Fruit fly (Drosophila melanogaster) whole organism, embryonic: ENCODE results near the gene CG6178.
A peak's percentile ranks its signal among the peaks of the same experiment; 100 is the strongest.

Experiments used
- CG10274 ChIP-seq: fragments of 200-800 bp; sonication (Bioruptor generic); optimal IDR thresholded peaks from 3 replicates; lab custom pipeline; 2017; ENCODE audit warnings: missing biosample characterization, mild to moderate bottlenecking, missing genetic modification characterization
- CG11695 ChIP-seq: fragments of 200-800 bp; sonication (Bioruptor generic); IDR thresholded peaks from 3 replicates; pipeline ENCODE4 v1.3.6; 2022; ENCODE audit warnings: missing biosample characterization, missing genetic modification characterization
- CG12659 ChIP-seq: fragments of 200-800 bp; sonication (Bioruptor generic); optimal IDR thresholded peaks from 3 replicates; lab custom pipeline; 2017; ENCODE audit warnings: mild to moderate bottlenecking, missing biosample characterization, missing genetic modification reagents, missing genetic modification characterization
- CG13296 ChIP-seq: fragments of 200-800 bp; sonication (Bioruptor generic); optimal IDR thresholded peaks from 3 replicates; lab custom pipeline; 2018; ENCODE audit warnings: missing biosample characterization, mild to moderate bottlenecking, missing genetic modification characterization
- CG13775 ChIP-seq: fragments of 200-800 bp; sonication (Bioruptor generic); optimal IDR thresholded peaks from 3 replicates; lab custom pipeline; 2017; ENCODE audit warnings: missing biosample characterization, mild to moderate bottlenecking, missing genetic modification characterization
- CG13894 ChIP-seq: fragments of 200-800 bp; sonication (Bioruptor generic); optimal IDR thresholded peaks from 3 replicates; lab custom pipeline; 2018; ENCODE audit warnings: missing biosample characterization, mild to moderate bottlenecking, missing genetic modification characterization, moderate library complexity
- CG14710 ChIP-seq: fragments of 200-800 bp; sonication (Bioruptor generic); optimal IDR thresholded peaks from 3 replicates; lab custom pipeline; 2019; ENCODE audit warnings: missing biosample characterization, mild to moderate bottlenecking, missing genetic modification characterization, moderate library complexity
- CG14860 ChIP-seq: fragments of 200-800 bp; sonication (Bioruptor generic); IDR thresholded peaks from 3 replicates; pipeline ENCODE4 v1.3.6; 2022; ENCODE audit warnings: missing biosample characterization, missing genetic modification characterization; ENCODE audit not compliant: partially characterized antibody
- CG15601 ChIP-seq: fragments of 200-800 bp; sonication (Bioruptor generic); optimal IDR thresholded peaks from 3 replicates; lab custom pipeline; 2019; ENCODE audit warnings: missing biosample characterization, mild to moderate bottlenecking, missing genetic modification characterization, moderate library complexity
- CG2120 ChIP-seq: fragments of 200-800 bp; sonication (Bioruptor generic); optimal IDR thresholded peaks from 3 replicates; lab custom pipeline; 2016; ENCODE audit warnings: missing biosample characterization, missing genetic modification characterization
- CG2202 ChIP-seq: fragments of 200-800 bp; sonication (Bioruptor generic); optimal IDR thresholded peaks from 2 replicates; lab custom pipeline; 2018; ENCODE audit warnings: missing biosample characterization, mild to moderate bottlenecking, missing genetic modification characterization
- CG2712 ChIP-seq: fragments of 200-800 bp; optimal IDR thresholded peaks from 3 replicates; lab custom pipeline; 2019; ENCODE audit warnings: missing biosample characterization, mild to moderate bottlenecking, missing genetic modification characterization, moderate library complexity
- CG31441 ChIP-seq: fragments of 200-800 bp; sonication (Bioruptor generic); IDR thresholded peaks from 2 replicates; pipeline ENCODE4 v1.3.6; 2022; ENCODE audit warnings: missing biosample characterization, missing genetic modification characterization
- CG34376 ChIP-seq: fragments of 200-800 bp; sonication (Bioruptor generic); optimal IDR thresholded peaks from 2 replicates; lab custom pipeline; 2018; ENCODE audit warnings: missing biosample characterization, mild to moderate bottlenecking, missing genetic modification characterization
- CG34422 ChIP-seq: fragments of 200-800 bp; sonication (Bioruptor generic); IDR thresholded peaks from 3 replicates; pipeline ENCODE4 v1.3.6; 2022; ENCODE audit warnings: missing biosample characterization, missing genetic modification characterization
- CG42726 ChIP-seq: fragments of 200-800 bp; sonication (Bioruptor generic); IDR thresholded peaks from 2 replicates; pipeline ENCODE4 v1.3.6; 2022; ENCODE audit warnings: missing biosample characterization, missing genetic modification characterization; ENCODE audit not compliant: partially characterized antibody
- CG4404 ChIP-seq: fragments of 200-800 bp; sonication (Bioruptor generic); IDR thresholded peaks from 2 replicates; pipeline ENCODE4 v1.3.6; 2022; ENCODE audit warnings: missing biosample characterization, missing genetic modification characterization
- CG6254 ChIP-seq: fragments of 200-800 bp; sonication (Bioruptor generic); optimal IDR thresholded peaks from 3 replicates; lab custom pipeline; 2017; ENCODE audit warnings: mild to moderate bottlenecking, missing biosample characterization, missing genetic modification reagents, missing genetic modification characterization
- CG6765 ChIP-seq: fragments of 200-800 bp; sonication (Bioruptor generic); optimal IDR thresholded peaks from 3 replicates; lab custom pipeline; 2017; ENCODE audit warnings: missing biosample characterization, mild to moderate bottlenecking, missing genetic modification characterization
- CG8281 ChIP-seq: fragments of 200-800 bp; sonication (Bioruptor generic); optimal IDR thresholded peaks from 2 replicates; lab custom pipeline; 2018; ENCODE audit warnings: missing biosample characterization, mild to moderate bottlenecking, missing genetic modification characterization, moderate library complexity
- CG9437 ChIP-seq: fragments of 200-800 bp; sonication (Bioruptor generic); optimal IDR thresholded peaks from 2 replicates; lab custom pipeline; 2018; ENCODE audit warnings: missing biosample characterization, mild to moderate bottlenecking, missing genetic modification characterization
- CG9817 ChIP-seq: fragments of 200-800 bp; sonication (Bioruptor generic); optimal IDR thresholded peaks from 2 replicates; lab custom pipeline; 2018; ENCODE audit warnings: missing biosample characterization, mild to moderate bottlenecking, missing genetic modification characterization, moderate library complexity
- CHES-1-like ChIP-seq: fragments of 200-800 bp; sonication (Bioruptor generic); optimal IDR thresholded peaks from 2 replicates; lab custom pipeline; 2016; ENCODE audit warnings: missing biosample characterization, missing genetic modification characterization
- D19A ChIP-seq: fragments of 200-800 bp; optimal IDR thresholded peaks from 3 replicates; lab custom pipeline; 2019; ENCODE audit warnings: missing biosample characterization, mild to moderate bottlenecking, missing genetic modification characterization, moderate library complexity
- Dp ChIP-seq: fragments of 200-800 bp; sonication (Bioruptor generic); optimal IDR thresholded peaks from 2 replicates; lab custom pipeline; 2018; ENCODE audit warnings: missing biosample characterization, mild to moderate bottlenecking, missing genetic modification characterization, moderate library complexity
- Drgx ChIP-seq: fragments of 200-800 bp; sonication (Bioruptor generic); IDR thresholded peaks from 2 replicates; pipeline ENCODE4 v1.3.6; 2022; ENCODE audit warnings: missing biosample characterization, missing genetic modification characterization
- E2f2 ChIP-seq: fragments of 200-800 bp; sonication (Bioruptor generic); IDR thresholded peaks from 2 replicates; pipeline ENCODE4 v1.3.6; 2022; ENCODE audit warnings: missing biosample characterization, missing genetic modification characterization
- ERR ChIP-seq: fragments of 200-800 bp; sonication (Bioruptor generic); optimal IDR thresholded peaks from 2 replicates; lab custom pipeline; 2016; ENCODE audit warnings: missing biosample characterization, missing genetic modification characterization
- Hey ChIP-seq: fragments of 200-800 bp; sonication (Bioruptor generic); optimal IDR thresholded peaks from 3 replicates; lab custom pipeline; 2018; ENCODE audit warnings: missing biosample characterization, mild to moderate bottlenecking, missing genetic modification characterization
- Hmr ChIP-seq: fragments of 200-800 bp; sonication (Bioruptor generic); optimal IDR thresholded peaks from 3 replicates; lab custom pipeline; 2017; ENCODE audit warnings: mild to moderate bottlenecking, missing biosample characterization, missing genetic modification reagents, missing genetic modification characterization
- Med ChIP-seq: fragments of 200-800 bp; sonication (Bioruptor generic); peaks from one replicate; lab custom pipeline; 2016; ENCODE audit warnings: missing biosample characterization, missing genetic modification characterization, mild to moderate bottlenecking, inconsistent platforms, moderate library complexity
- PHDP ChIP-seq: fragments of 200-800 bp; sonication (Bioruptor generic); optimal IDR thresholded peaks from 3 replicates; lab custom pipeline; 2018; ENCODE audit warnings: missing biosample characterization, mild to moderate bottlenecking, missing genetic modification characterization, moderate library complexity
- Sin3A ChIP-seq: fragments of >200 bp; optimal IDR thresholded peaks from 2 replicates; lab custom pipeline; 2018
- Sox100B ChIP-seq: fragments of 200-800 bp; sonication (Bioruptor generic); optimal IDR thresholded peaks from 3 replicates; lab custom pipeline; 2018; ENCODE audit warnings: missing biosample characterization, mild to moderate bottlenecking, missing genetic modification characterization
- Stat92E ChIP-seq, 3 experiments: fragments of >200 bp in 2 of 3; fragments of 200-800 bp in 1 of 3; sonication (Bioruptor generic) in 1 of 3; optimal IDR thresholded peaks; 2 replicates each; lab custom pipeline; 2017 to 2019; ENCODE audit warnings: missing biosample characterization in 3 of 3, missing genetic modification characterization in 3 of 3, mild to moderate bottlenecking in 1 of 3, moderate library complexity in 1 of 3
- ap ChIP-seq: fragments of 200-800 bp; sonication (Bioruptor generic); IDR thresholded peaks from 2 replicates; pipeline ENCODE4 v1.3.6; 2022; ENCODE audit warnings: missing biosample characterization, missing genetic modification characterization
- ase ChIP-seq: fragments of 200-800 bp; sonication (Bioruptor generic); IDR thresholded peaks from 3 replicates; pipeline ENCODE4 v1.3.6; 2022; ENCODE audit warnings: missing biosample characterization, missing genetic modification characterization
- az2 ChIP-seq: fragments of 200-800 bp; sonication (Bioruptor generic); optimal IDR thresholded peaks from 3 replicates; lab custom pipeline; 2016; ENCODE audit warnings: missing biosample characterization, missing genetic modification characterization
- bsh ChIP-seq, 2 experiments: fragments of 200-800 bp; sonication (Bioruptor generic); optimal IDR thresholded peaks; 2 replicates each; lab custom pipeline; 2017 to 2018; ENCODE audit warnings: mild to moderate bottlenecking in 2 of 2, missing biosample characterization in 2 of 2, missing genetic modification characterization in 2 of 2, moderate library complexity in 1 of 2
- gsb ChIP-seq: fragments of 200-800 bp; sonication (Bioruptor generic); IDR thresholded peaks from 2 replicates; pipeline ENCODE4 v1.3.6; 2022; ENCODE audit warnings: missing biosample characterization, missing genetic modification characterization
- insv ChIP-seq, 2 experiments: fragments of 200-800 bp; sonication (Bioruptor generic); optimal IDR thresholded peaks; 3 replicates each; lab custom pipeline; 2016 to 2018; ENCODE audit warnings: missing biosample characterization in 2 of 2, missing genetic modification characterization in 2 of 2
- kah ChIP-seq: fragments of 200-800 bp; sonication (Bioruptor generic); optimal IDR thresholded peaks from 2 replicates; lab custom pipeline; 2018; ENCODE audit warnings: missing biosample characterization, mild to moderate bottlenecking, missing genetic modification characterization
- lilli ChIP-seq: fragments of 200-800 bp; sonication (Bioruptor generic); optimal IDR thresholded peaks from 3 replicates; lab custom pipeline; 2016; ENCODE audit warnings: missing biosample characterization, missing genetic modification characterization
- luna ChIP-seq: fragments of 200-800 bp; sonication (Bioruptor generic); optimal IDR thresholded peaks from 2 replicates; lab custom pipeline; 2016; ENCODE audit warnings: missing biosample characterization, missing genetic modification characterization
- maf-S ChIP-seq: fragments of 200-800 bp; sonication (Bioruptor generic); optimal IDR thresholded peaks from 2 replicates; lab custom pipeline; 2016; ENCODE audit warnings: missing biosample characterization, missing genetic modification characterization
- pita ChIP-seq: fragments of 200-800 bp; sonication (Bioruptor generic); optimal IDR thresholded peaks from 2 replicates; lab custom pipeline; 2017; ENCODE audit warnings: missing biosample characterization, mild to moderate bottlenecking, missing genetic modification characterization
- sens-2 ChIP-seq: fragments of 200-800 bp; sonication (Bioruptor generic); IDR thresholded peaks from 2 replicates; pipeline ENCODE4 v1.3.6; 2022; ENCODE audit warnings: missing biosample characterization, missing genetic modification characterization
- vfl ChIP-seq: fragments of 200-800 bp; sonication (Bioruptor generic); optimal IDR thresholded peaks from 2 replicates; lab custom pipeline; 2016; ENCODE audit warnings: missing biosample characterization, missing genetic modification characterization
- zf30C ChIP-seq: fragments of 200-800 bp; sonication (Bioruptor generic); optimal IDR thresholded peaks from 3 replicates; lab custom pipeline; 2018; ENCODE audit warnings: missing biosample characterization, mild to moderate bottlenecking, missing genetic modification characterization

CG6178 gene

DNA sequence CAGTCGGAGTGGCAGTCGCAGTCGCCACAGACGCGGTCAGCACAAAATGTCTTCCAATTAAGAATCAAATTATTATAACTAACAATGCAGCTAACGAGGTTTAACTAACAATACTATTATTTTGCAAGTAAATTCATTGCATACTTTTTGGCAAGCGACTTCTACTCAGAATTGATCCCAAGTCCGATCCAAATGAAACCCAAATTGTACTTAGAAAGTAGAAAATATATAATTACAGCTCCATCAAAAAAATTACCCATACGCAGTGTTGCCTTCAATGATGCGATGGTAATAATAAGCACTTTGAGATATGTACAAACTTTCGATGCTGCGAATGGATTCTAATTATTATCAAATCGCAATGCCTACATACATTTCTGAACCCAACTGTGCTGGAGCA is 8.4 kb upstream of the CG6178 start:
- TF ChIP-seq CG14860 (GFP tag; lab: Robert Waterston, UW) (no peak), CG15601 (tag; lab: Kevin White, UChicago) (no peak), vfl (GFP tag; lab: Kevin White, UChicago) (no peak), Hey (tag; lab: Kevin White, UChicago) (no peak), insv (GFP tag; optimal IDR thresholded peaks at IDR 0.05; lab: Kevin White, UChicago) (no peak), ERR (GFP tag; lab: Kevin White, UChicago) (no peak), CG6254 (GFP tag; lab: Kevin White, UChicago) (no peak), CG13775 (GFP tag; lab: Kevin White, UChicago) (no peak), Drgx (GFP tag; lab: Robert Waterston, UW) (peak; percentile 31; the same call in 1 of the 2 replicates), bsh (GFP tag; optimal IDR thresholded peaks at IDR 0.05; lab: Kevin White, UChicago) (peak in 1 of 2 experiments; percentile 48)
- TF ChIP-seq, all 482 proteins: peak for 2

dm6 chr3R:24144542-24144941 is 7.6 kb upstream of the CG6178 start:
- TF ChIP-seq CG9437 (GFP tag; lab: Kevin White, UChicago) (no peak), CG42726 (no peak), luna (GFP tag; lab: Kevin White, UChicago) (no peak), Hmr (GFP tag; lab: Kevin White, UChicago) (no peak), Stat92E (GFP tag; optimal IDR thresholded peaks at IDR 0.05; lab: Kevin White, UChicago) (no peak), pita (GFP tag; lab: Kevin White, UChicago) (no peak), CG6765 (GFP tag; lab: Kevin White, UChicago) (no peak), CG2202 (no peak), bsh (GFP tag; optimal IDR thresholded peaks at IDR 0.05; lab: Kevin White, UChicago) (peak in 1 of 2 experiments; percentile 86), gsb (GFP tag; lab: Robert Waterston, UW) (no peak), zf30C (GFP tag; lab: Kevin White, UChicago) (no peak), Sox100B (GFP tag; lab: Kevin White, UChicago) (no peak), CG10274 (GFP tag; lab: Kevin White, UChicago) (peak; percentile 58), D19A (no peak), Med (GFP tag; lab: Kevin White, UChicago) (peak; percentile 7), CG4404 (GFP tag; lab: Robert Waterston, UW) (no peak), ap (GFP tag; lab: Robert Waterston, UW) (no peak), CG13894 (tag; lab: Kevin White, UChicago) (no peak), CG31441 (no peak), sens-2 (GFP tag; lab: Robert Waterston, UW) (no peak), kah (GFP tag; lab: Kevin White, UChicago) (no peak), CG2712 (no peak), maf-S (GFP tag; lab: Kevin White, UChicago) (no peak)

DNA sequence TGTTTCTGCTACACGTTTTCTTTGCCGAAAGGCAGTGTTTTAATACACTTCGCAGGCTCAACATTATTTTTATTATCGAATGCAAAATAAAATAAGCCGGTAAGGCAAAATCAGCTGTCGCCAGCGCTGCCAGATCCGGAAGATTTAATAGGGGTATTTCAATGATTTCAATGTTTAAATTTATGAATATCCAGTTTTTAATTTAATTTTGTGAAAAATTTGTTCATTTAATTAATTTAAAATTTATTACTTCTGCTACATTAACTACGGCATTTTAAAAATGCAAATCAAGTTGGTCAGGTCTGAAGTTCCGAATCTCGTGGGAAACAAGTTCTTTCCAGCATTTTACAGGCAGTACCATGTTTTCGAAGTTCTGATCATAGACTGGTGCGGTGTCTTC is 3.3 kb upstream of the CG6178 start, which contains the start of gene Slimp:
TSS of gene Slimp (minus strand) at position 130 of the 400 bp plus-strand sequence.
- peak; percentile 49; the same call in 1 of the 3 replicates for TF ChIP-seq CG34422
- peak; percentile 2 for TF ChIP-seq CHES-1-like (GFP tag; lab: Kevin White, UChicago)
- TF ChIP-seq ase (GFP tag; lab: Robert Waterston, UW), result no peak
- TF ChIP-seq bsh (GFP tag; optimal IDR thresholded peaks at IDR 0.05; lab: Kevin White, UChicago), result peak in 1 of 2 experiments; percentile 32
- peak; percentile 14 for TF ChIP-seq CG12659 (GFP tag; lab: Kevin White, UChicago)
- TF ChIP-seq CG2120 (GFP tag; lab: Kevin White, UChicago), result peak; percentile 52
- peak; percentile 2 for TF ChIP-seq PHDP (tag; lab: Kevin White, UChicago)
- peak; percentile 37; the same call in 1 of the 2 replicates for TF ChIP-seq E2f2 (GFP tag; lab: Robert Waterston, UW)
- TF ChIP-seq CG9817, result peak; percentile 14
- TF ChIP-seq CG34376, result no peak
- peak; percentile 31 for TF ChIP-seq CG14710 (tag; lab: Kevin White, UChicago)
- peak; percentile 3 for TF ChIP-seq az2 (GFP tag; lab: Kevin White, UChicago)
- 0 out of 3 replicates have a peak, but pooled peaks have one; percentile 20 for TF ChIP-seq CG11695 (GFP tag; lab: Robert Waterston, UW)
- peak; percentile 25 for TF ChIP-seq lilli (GFP tag; lab: Kevin White, UChicago)
- no peak for TF ChIP-seq CG8281 (tag; lab: Kevin White, UChicago)
- TF ChIP-seq CG13296 (GFP tag; lab: Kevin White, UChicago), result peak; percentile 21
- TF ChIP-seq Dp (GFP tag; lab: Kevin White, UChicago), result peak; percentile 29
- peak; percentile 28 for TF ChIP-seq Sin3A (lab: Kevin White, UChicago)
